Worm (Caenorhabditis elegans): ENCODE measurements around the gene K09B11.5.
"Not testable (repeated sequence)": the region's sequence is repeated elsewhere in the genome, so short reads cannot be mapped to it uniquely, and the experiment has no call there.

K09B11.5 gene

DNA sequence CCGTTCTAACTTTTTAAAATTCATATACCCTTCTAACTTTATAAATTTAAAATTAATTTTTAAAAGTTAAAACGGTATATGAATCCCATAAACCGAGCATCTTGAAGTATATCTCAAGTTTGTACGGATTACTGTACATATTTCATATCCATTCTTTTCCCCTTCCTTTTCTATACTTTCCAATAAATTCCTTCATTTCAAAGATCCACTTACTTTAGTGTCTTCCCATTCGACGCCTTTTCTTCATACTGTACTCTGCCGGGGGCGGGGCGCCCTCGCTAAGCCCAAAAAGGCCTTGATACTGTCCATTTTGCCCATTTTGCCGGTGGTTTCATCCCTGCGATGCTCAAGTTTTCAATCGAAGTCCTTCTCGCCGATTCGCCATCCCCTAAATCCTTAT is 32.0 kb upstream of the K09B11.5 start, which contains the start of gene fezf-1:
Gene fezf-1 (plus strand): TSS at position 301 of the 400 bp plus-strand sequence.
- no peak for TF ChIP-seq ceh-16 (tag; optimal IDR thresholded peaks at IDR 0.05)
- no peak for TF ChIP-seq nhr-77 (tag; optimal IDR thresholded peaks at IDR 0.05)
- TF ChIP-seq peb-1 (tag; optimal IDR thresholded peaks at IDR 0.05) = no peak
- no peak for TF ChIP-seq nhr-237 (tag; optimal IDR thresholded peaks at IDR 0.05)
- TF ChIP-seq ZK546.5 (tag; optimal IDR thresholded peaks at IDR 0.05) = no peak
- no peak for TF ChIP-seq mdl-1 (tag; optimal IDR thresholded peaks at IDR 0.05)
- no peak for TF ChIP-seq sma-3 (GFP tag; optimal IDR thresholded peaks at IDR 0.05)
- TF ChIP-seq mbf-1 (tag; optimal IDR thresholded peaks at IDR 0.05) = no peak
- no peak for TF ChIP-seq nhr-6 (tag; optimal IDR thresholded peaks at IDR 0.05)
- TF ChIP-seq nhr-10 (tag; optimal IDR thresholded peaks at IDR 0.05) = no peak

DNA sequence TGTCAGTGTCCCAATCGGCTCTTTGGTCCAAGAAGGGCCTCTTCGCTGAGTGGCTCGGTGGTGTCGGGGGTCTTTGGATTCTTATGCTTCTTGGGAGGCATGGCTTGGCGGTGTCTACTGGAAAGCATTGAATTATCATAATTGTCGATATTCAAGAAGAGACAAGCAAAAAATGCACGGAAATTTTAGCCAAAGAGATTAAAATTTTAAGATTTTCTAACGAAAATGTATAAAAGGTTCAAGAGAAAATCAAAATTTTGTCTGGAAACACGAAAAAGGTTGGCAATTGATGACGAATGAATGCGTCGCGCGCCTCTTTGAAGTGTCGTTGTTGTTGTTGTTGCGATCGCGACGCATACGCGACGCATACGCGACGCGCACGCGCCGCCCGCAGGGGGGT is 27.1 kb upstream of the K09B11.5 start, which contains the start of gene Y38H8A.12:
Gene Y38H8A.12 (minus strand): TSS at position 101 of the 400 bp plus-strand sequence.
- no peak for TF ChIP-seq aly-2 (tag; optimal IDR thresholded peaks at IDR 0.05)
- no peak for TF ChIP-seq unc-39 (tag; optimal IDR thresholded peaks at IDR 0.05)
- no peak for TF ChIP-seq Y55F3AM.14 (GFP tag; optimal IDR thresholded peaks at IDR 0.05)
- TF ChIP-seq zag-1 (tag; optimal IDR thresholded peaks at IDR 0.05) = no peak
- no peak for TF ChIP-seq gmeb-1 (tag; optimal IDR thresholded peaks at IDR 0.05)
- TF ChIP-seq sma-3 (GFP tag; optimal IDR thresholded peaks at IDR 0.05) = no peak
- TF ChIP-seq sem-4 (tag; optimal IDR thresholded peaks at IDR 0.05) = no peak
- TF ChIP-seq egl-27 (tag; optimal IDR thresholded peaks at IDR 0.05) = no peak
- no peak for TF ChIP-seq C34F6.9 (tag; optimal IDR thresholded peaks at IDR 0.05)
- TF ChIP-seq nhr-77 (tag; optimal IDR thresholded peaks at IDR 0.05) = no peak
- TF ChIP-seq fos-1 (tag; optimal IDR thresholded peaks at IDR 0.05) = no peak

DNA sequence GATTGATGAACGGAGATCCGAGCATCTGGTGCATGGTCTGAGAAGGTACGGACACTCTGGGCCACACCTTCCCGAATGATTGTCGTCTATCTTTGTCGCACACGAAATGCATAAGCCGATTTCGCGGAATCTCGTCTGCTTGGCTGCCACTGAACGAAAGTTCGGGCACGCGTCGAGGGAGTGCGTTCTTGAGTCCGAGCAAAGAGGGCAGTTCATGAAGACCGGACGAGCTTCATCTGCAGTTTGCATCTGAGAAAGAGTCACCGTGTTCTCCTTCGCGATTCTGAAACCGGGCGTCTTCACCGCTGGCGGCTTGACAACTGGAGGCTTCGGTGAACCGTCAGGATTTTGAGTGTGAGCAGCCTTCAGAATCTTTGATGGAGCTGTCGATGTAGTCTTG is 24.4 kb upstream of the K09B11.5 start:
- no peak for TF ChIP-seq nhr-237 (tag; optimal IDR thresholded peaks at IDR 0.05)
- no peak for TF ChIP-seq peb-1 (tag; optimal IDR thresholded peaks at IDR 0.05)
- no peak for TF ChIP-seq ztf-11 (tag; optimal IDR thresholded peaks at IDR 0.05)
- no peak for TF ChIP-seq sma-9 (GFP tag; optimal IDR thresholded peaks at IDR 0.05)
- no peak for TF ChIP-seq sma-9 (tag; optimal IDR thresholded peaks at IDR 0.05)
- TF ChIP-seq unc-62 (GFP tag; optimal IDR thresholded peaks at IDR 0.05) = no peak
- no peak for TF ChIP-seq unc-39 (tag; optimal IDR thresholded peaks at IDR 0.05)
- no peak for TF ChIP-seq lsy-2 (tag; optimal IDR thresholded peaks at IDR 0.05)
- TF ChIP-seq ztf-1 (GFP tag; conservative IDR thresholded peaks at IDR 0.05) = no peak
- TF ChIP-seq mab-5 (tag; optimal IDR thresholded peaks at IDR 0.05) = no peak
- TF ChIP-seq elt-3 (tag; optimal IDR thresholded peaks at IDR 0.05) = no peak
- no peak for TF ChIP-seq nhr-23 (tag; optimal IDR thresholded peaks at IDR 0.05)
- no peak for TF ChIP-seq unc-55 (GFP tag; optimal IDR thresholded peaks at IDR 0.05)
- TF ChIP-seq lin-13 (GFP tag; optimal IDR thresholded peaks at IDR 0.05) = no peak
- TF ChIP-seq ztf-4 (tag; optimal IDR thresholded peaks at IDR 0.05) = no peak
- no peak for TF ChIP-seq lin-11 (tag; optimal IDR thresholded peaks at IDR 0.05)
- no peak for TF ChIP-seq elt-1 (tag; optimal IDR thresholded peaks at IDR 0.05)
- TF ChIP-seq nhr-129 (tag; optimal IDR thresholded peaks at IDR 0.05) = no peak
- no peak for TF ChIP-seq blmp-1 (tag; optimal IDR thresholded peaks at IDR 0.05; ENCODE audit: insufficient read depth)
- no peak for TF ChIP-seq ceh-16 (tag; optimal IDR thresholded peaks at IDR 0.05)

- TF ChIP-seq nhr-77 (tag; optimal IDR thresholded peaks at IDR 0.05) (no peak), sem-4 (tag; optimal IDR thresholded peaks at IDR 0.05) (no peak), skn-1 (tag; optimal IDR thresholded peaks at IDR 0.05) (no peak), F13H6.1 (tag; optimal IDR thresholded peaks at IDR 0.05) (no peak), aly-2 (tag; optimal IDR thresholded peaks at IDR 0.05) (no peak)
These were observed 23.1 kb upstream of the K09B11.5 start for ce11 chrIV:13456893-13457292.

DNA sequence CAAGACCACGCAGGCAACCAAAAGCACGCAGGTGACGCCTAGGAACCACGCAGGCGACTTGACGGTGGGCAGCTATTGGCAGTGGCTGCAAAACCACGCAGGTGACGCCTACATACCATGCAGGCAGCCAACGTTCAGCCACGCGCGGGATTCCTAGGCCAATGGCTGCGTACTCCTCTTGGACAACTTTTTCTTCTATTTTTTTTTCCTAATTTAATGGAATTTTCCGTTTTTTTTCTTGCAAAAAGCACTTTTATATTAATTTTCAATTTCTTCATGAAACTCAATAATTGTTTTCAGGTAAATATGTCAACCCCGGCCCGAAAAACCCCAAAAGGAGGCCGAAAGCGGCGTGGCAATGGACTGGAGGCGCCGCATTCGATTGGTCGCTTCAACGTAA is 21.4 kb upstream of the K09B11.5 start, which contains the start of gene Y38H8A.7:
Gene Y38H8A.7 (plus strand): TSS at position 301 of the 400 bp plus-strand sequence.
- TF ChIP-seq C34F6.9 (tag; optimal IDR thresholded peaks at IDR 0.05); ztf-1 (GFP tag; conservative IDR thresholded peaks at IDR 0.05); nhr-129 (tag; optimal IDR thresholded peaks at IDR 0.05): not testable (repeated sequence)

Measured in whole organism, L2 larva.